Worm (Caenorhabditis elegans): ENCODE data around the gene ZC53.22.

DNA sequence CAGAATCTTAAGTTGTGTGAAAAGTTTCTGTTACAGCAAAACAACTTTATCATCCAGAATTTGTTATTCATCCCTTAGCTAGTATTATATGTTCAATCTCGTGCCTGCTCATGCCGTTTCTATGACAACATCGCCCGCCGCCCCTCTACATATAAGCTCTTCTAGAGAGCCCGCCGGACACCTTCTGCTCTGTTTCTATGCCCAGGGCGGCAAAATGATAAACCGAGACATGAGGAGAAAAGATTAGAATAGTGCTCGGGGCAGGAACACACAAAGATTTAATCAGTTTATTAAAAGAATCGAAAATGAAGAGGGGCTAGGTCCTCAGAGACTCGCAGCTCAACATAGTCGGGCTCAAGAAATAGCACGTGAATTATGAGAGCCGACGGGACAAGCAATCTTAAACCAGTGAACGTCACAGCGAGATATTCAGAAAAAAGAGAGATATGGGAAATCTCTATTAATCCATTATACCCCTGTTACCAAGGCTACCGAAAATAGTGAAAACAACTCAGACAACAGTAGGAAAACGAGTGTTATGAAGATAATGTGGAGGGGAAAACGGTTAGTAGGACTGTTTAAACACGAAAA lies 33.7 kb downstream of the ZC53.22 start:
- TF ChIP-seq him-1 (tag; optimal IDR thresholded peaks at IDR 0.05) (peak; percentile 54), W03F9.2 (tag; optimal IDR thresholded peaks at IDR 0.05) (no peak)

Measured in whole organism, L4/young adult.